Worm (Caenorhabditis elegans) whole organism, L4/young adult: Measurements from ENCODE around the gene ZC302.3.

Source experiments
- W03F9.2 ChIP-seq: fragments of 150-350 bp; optimal IDR thresholded peaks from 2 replicates; lab custom pipeline; 2014; ENCODE audit warnings: missing biosample characterization, missing genetic modification characterization
- dao-5 ChIP-seq: sonication (generic microtip); optimal IDR thresholded peaks from 2 replicates; lab custom pipeline; 2016; ENCODE audit warnings: missing genotype, missing genetic modification characterization, moderate library complexity, missing compliant biosample characterization

DNA sequence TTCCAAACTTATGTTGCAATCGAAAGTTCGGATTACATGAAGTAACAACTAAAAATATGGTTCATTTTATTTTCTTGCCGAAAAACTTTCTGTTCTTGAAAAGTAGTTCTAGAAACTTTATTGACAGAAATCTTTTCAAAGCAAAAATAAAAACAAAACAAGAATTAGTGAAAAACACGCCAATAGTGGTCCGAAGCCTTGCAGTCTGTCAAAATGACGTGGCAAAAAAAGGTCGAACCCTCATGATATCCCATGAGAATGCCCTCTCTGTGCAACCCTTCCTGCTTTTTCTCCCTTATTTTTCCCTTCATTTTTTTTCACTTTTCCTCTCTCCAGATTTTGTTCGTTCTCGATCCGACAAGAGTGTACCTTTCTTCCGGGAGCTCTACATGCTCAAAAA, 42.1 kb downstream of the ZC302.3 start:
- no peak for TF ChIP-seq dao-5
- no peak for TF ChIP-seq W03F9.2 (tag; lab: Kevin White, UChicago)
